Fruit fly (Drosophila melanogaster) Kc167 (cell line): ENCODE measurements around the gene ham.

ENCODE experiments used
- Myc ChIP-seq: fragments of >200 bp; optimal IDR thresholded peaks from 2 replicates; lab custom pipeline; 2017; ENCODE audit warnings: missing external identifiers
- Sin3A ChIP-seq: fragments of >200 bp; optimal IDR thresholded peaks from 2 replicates; lab custom pipeline; 2018; ENCODE audit warnings: missing external identifiers
- h ChIP-seq: fragments of >200 bp; optimal IDR thresholded peaks from 3 replicates; lab custom pipeline; 2018; ENCODE audit warnings: missing external identifiers
- insv ChIP-seq: fragments of >200 bp; optimal IDR thresholded peaks from 3 replicates; lab custom pipeline; 2018; ENCODE audit warnings: missing external identifiers
- psq ChIP-seq: fragments of >200 bp; optimal IDR thresholded peaks from 2 replicates; lab custom pipeline; 2017; ENCODE audit warnings: missing external identifiers
- ttk ChIP-seq: sonication (Bioruptor generic); optimal IDR thresholded peaks from 2 replicates; lab custom pipeline; 2017; ENCODE audit warnings: missing external identifiers

The ham gene

DNA sequence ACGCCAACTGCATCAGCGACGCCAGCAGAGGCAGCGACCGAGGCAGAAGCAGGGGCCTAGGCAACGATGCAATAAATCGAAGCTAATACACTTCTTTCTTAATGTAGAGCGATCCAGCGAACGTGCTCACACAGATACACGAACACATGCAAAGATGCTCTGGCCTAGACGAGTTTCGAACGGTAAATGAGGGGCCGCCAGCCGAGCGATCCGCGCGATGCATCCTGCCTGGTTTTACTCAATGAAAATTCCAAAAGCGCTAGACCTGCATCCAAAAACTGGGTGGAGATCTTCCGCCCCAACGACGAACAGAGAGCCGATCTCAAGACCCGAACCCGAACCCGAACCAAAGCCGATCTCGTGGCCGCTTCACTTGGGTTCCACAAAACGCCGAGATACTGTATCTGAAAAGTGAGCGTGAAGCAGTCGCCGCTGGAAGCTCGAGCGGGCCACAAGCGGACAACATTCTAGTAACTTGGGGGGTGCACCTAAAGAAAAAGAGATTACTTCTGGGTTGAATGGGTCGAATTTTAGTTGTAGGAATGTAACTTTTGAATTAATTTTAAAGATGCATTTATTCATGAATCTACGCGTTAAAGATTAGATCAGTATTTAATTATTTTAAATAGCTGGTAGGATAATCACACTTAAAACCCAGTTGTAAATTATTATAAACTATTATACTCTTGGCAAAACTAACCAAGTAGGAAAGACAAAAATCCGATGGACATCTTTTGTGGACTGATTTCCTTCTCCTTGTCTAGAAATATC lies 59.8 kb downstream of the ham start:
- no peak for TF ChIP-seq psq
- no peak for TF ChIP-seq insv
- no peak for TF ChIP-seq ttk
- TF ChIP-seq h (lab: Kevin White, UChicago): no peak

DNA sequence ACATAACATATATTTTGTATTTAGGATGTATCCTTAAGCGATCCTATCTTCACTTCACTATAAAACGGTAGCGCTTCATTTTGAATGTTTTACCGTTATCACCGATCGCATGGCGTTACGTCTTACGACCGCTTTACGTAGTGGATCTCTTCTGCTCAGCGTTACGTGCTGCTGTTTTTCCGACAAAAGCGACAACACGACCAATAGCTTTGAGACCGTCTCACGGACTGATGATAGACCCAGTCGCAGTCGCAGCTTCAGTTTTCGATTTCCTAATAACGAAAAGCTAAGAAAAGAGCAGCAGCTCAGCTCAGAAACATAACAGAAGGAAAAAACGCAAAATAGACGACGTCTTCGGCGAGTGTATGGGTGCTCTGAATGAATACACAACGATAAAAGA lies 60.4 kb downstream of the ham start, which contains the start of gene CG10348:
TSS of gene CG10348 (minus strand) at position 234 of the 400 bp plus-strand sequence.
- TF ChIP-seq h (lab: Kevin White, UChicago): no peak

DNA sequence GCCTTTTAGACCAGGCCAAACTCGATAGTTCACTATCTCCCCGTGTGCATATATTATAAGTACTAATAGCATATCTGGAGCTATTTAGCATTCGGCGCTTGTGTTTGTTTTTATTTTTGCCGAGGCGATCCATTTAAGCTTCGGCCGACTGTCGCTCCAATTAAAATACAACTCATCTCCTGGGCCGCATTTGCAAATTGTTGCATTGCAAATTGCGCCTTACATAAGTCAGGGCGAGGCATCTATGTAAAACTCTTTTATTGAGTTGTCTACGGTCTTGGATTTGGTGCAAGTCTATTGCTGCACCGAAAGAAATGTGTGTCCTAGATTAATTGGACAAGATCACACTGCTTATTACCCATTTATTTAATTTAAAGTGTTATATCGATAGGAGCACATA lies 64.7 kb downstream of the ham start:
- TF ChIP-seq psq: no peak
- no peak for TF ChIP-seq h (lab: Kevin White, UChicago)
- no peak for TF ChIP-seq Sin3A (lab: Kevin White, UChicago)
- no peak for TF ChIP-seq Myc (lab: Kevin White, UChicago)
- no peak for TF ChIP-seq ttk
- no peak for TF ChIP-seq insv

DNA sequence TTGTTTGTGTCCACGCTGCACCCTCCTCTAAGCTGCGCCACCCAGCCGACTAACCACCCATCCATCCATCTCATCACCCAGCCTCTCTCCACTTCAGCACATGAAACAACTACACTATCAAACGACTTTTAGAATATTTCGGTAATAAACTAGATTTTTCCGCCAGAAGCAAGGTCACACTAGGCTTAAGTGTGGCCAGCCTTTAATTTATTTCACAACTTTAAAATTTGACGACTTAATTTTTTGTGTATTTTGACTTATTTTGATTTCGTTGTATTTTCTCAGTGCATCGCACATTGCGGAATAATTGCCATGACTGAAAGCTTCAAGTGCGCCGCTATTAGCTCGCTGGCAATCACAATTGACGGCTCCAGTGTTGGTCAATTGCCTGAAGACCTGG lies 67.9 kb downstream of the ham start:
- TF ChIP-seq Sin3A (lab: Kevin White, UChicago) (no peak), psq (no peak), ttk (no peak), insv (no peak), h (lab: Kevin White, UChicago) (no peak), Myc (lab: Kevin White, UChicago) (no peak)

DNA sequence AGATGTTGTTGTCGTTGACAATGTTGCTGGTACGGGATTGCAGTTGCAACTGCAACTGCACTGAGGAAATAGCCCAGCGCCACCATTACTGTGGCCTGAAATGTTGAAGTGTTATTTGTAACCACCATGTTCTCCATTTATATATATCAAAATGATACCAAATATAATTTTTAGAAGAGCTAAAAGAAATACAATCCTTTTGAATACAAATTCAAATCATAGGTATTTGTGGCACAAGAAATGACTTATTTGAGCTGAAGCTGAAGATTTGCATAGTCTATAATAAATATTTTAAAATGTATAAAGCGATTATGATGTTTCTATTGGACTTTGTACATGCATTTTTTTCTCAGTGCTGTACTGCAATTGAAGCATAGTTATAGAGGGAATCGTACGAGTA lies 73.1 kb downstream of the ham start:
- TF ChIP-seq h (lab: Kevin White, UChicago): no peak
- TF ChIP-seq ttk: no peak
- no peak for TF ChIP-seq Myc (lab: Kevin White, UChicago)
- no peak for TF ChIP-seq insv
- TF ChIP-seq psq: no peak
- no peak for TF ChIP-seq Sin3A (lab: Kevin White, UChicago)

DNA sequence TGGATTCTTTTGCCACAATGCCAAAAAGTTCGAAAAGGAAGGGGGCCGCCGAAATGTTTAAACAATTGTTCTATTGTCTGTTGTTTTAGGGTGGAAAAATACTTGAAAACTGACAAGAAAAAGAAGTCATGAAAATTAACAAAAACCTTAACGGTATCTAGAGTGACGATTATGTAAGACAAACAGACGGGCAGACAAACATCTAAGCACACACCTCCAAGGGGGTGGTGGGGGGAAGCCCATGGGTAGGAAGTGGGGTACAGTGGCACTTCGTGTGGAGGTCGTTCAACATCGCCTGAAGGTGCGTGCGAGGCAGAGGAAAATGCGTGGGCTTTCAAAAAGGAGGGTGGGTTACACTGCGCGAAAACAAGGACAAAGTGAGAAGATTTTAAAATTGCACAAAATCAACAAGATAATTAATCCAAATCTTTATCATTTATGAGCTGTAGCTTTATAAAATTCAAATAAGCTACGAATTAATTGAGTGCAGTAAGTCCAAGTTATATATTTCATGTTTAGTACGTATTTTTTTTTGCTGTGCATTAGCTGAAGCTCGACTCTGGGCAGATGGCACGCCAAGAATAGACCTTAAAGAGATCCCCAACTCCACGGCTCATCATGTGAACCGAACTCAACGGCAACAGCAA lies 75.2 kb downstream of the ham start:
- TF ChIP-seq h (lab: Kevin White, UChicago) (no peak), Sin3A (lab: Kevin White, UChicago) (no peak), ttk (no peak), psq (no peak), Myc (lab: Kevin White, UChicago) (no peak), insv (no peak)

dm6 chr2L:18714086-18714485 lies 78.6 kb downstream of the ham start:
- TF ChIP-seq h (lab: Kevin White, UChicago) (no peak), psq (no peak), Sin3A (lab: Kevin White, UChicago) (no peak), ttk (no peak), insv (no peak), Myc (lab: Kevin White, UChicago) (no peak)

DNA sequence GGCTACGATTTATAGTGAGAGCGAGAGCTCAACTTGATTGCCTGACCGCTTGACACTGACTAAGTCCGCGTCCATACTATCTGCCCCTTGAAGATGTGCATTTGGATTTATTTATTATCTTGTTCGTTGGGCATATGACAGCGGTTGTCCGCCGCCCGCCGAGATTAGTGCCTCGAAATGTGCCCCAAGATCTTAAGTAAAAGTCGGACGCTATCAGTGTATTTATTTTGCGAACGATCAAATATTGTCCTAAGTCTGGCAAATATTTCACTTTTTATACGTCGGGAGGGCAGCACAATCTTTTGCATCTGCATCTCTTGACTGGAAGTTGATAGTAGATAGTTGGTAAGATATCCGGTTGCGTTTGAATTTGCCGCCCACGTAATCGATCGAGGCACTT lies 79.0 kb downstream of the ham start, which contains the start of gene Irk3:
TSS of gene Irk3 (minus strand) at position 63 of the 400 bp plus-strand sequence.
- TF ChIP-seq ttk: no peak
- no peak for TF ChIP-seq insv
